Fruit fly (Drosophila melanogaster): ENCODE results near the gene CG14397.
A peak's percentile ranks its signal among the peaks of the same experiment; 100 is the strongest.

Gene CG14397

DNA sequence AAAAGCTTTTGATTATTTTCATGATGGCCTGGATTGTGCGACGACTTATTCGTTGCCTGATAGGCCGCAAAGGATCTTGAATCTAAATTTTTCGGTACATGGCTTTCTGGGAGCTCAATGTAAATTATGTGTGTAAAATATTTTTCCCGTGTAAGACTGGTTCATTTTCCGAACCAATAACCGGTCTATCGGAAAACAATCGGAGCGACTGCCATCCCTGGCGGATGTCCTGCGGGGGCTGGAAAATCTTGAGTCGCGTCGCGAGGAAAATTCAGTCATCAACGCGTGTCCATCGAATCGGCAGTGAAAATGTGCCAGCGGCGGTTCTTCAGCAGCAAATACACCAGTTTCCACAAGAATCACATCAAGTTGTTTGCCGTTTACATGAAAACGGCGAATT lies 13.3 kb downstream of the CG14397 start, which contains the start of the genes CG46307 and Nhe2 (continued):
- TF ChIP-seq CG7839 (tag; optimal IDR thresholded peaks at IDR 0.05) (no peak), Hsf (GFP tag; optimal IDR thresholded peaks at IDR 0.05) (no peak), Fer1 (GFP tag; optimal IDR thresholded peaks at IDR 0.05) (peak; percentile 19), CG7963 (GFP tag; IDR thresholded peaks at IDR 0.05; ENCODE audit: partially characterized antibody) (0 out of 3 replicates have a peak, but pooled peaks have one; percentile 17), CG2116 (GFP tag; optimal IDR thresholded peaks at IDR 0.05) (no peak), CG15696 (tag; optimal IDR thresholded peaks at IDR 0.05) (no peak), pb (GFP tag; optimal IDR thresholded peaks at IDR 0.05) (no peak), Hand (GFP tag; optimal IDR thresholded peaks at IDR 0.05) (no peak), org-1 (GFP tag; optimal IDR thresholded peaks at IDR 0.05) (no peak), CG4617 (GFP tag; optimal IDR thresholded peaks at IDR 0.05; ENCODE audit: borderline replicate concordance) (no peak), CG6791 (GFP tag; IDR thresholded peaks at IDR 0.05; ENCODE audit: partially characterized antibody) (no peak), her (GFP tag; optimal IDR thresholded peaks at IDR 0.05) (no peak), sd (tag; optimal IDR thresholded peaks at IDR 0.05) (no peak), Pdp1 (GFP tag; optimal IDR thresholded peaks at IDR 0.05) (no peak), CG17359 (tag; optimal IDR thresholded peaks at IDR 0.05) (no peak), ato (GFP tag; IDR thresholded peaks at IDR 0.05; ENCODE audit: partially characterized antibody) (no peak), CG12942 (GFP tag; optimal IDR thresholded peaks at IDR 0.05) (no peak), Deaf1 (tag; optimal IDR thresholded peaks at IDR 0.05) (peak; percentile 17), ash1 (GFP tag; optimal IDR thresholded peaks at IDR 0.05) (no peak), CG15269 (tag; optimal IDR thresholded peaks at IDR 0.05) (no peak), Ada2b (GFP tag; IDR thresholded peaks at IDR 0.05) (no peak), bcd (GFP tag; optimal IDR thresholded peaks at IDR 0.05) (no peak), ewg (GFP tag; optimal IDR thresholded peaks at IDR 0.05) (no peak), Rx (GFP tag; IDR thresholded peaks at IDR 0.05) (no peak), chn (GFP tag; optimal IDR thresholded peaks at IDR 0.05) (no peak), sens (GFP tag) (peak; percentile 78), en (GFP tag; optimal IDR thresholded peaks at IDR 0.05) (no peak), Dip2 (GFP tag; IDR thresholded peaks at IDR 0.05) (no peak), zfh1 (GFP tag; IDR thresholded peaks at IDR 0.05) (no peak), Kr (GFP tag; optimal IDR thresholded peaks at IDR 0.05) (no peak), CG4360 (GFP tag; IDR thresholded peaks at IDR 0.05) (no peak), bowl (GFP tag; IDR thresholded peaks at IDR 0.05) (no peak), al (GFP tag; IDR thresholded peaks at IDR 0.05) (no peak), ci (GFP tag; IDR thresholded peaks at IDR 0.05) (peak; percentile 60; the same call in 1 of the 3 replicates), hkb (optimal IDR thresholded peaks at IDR 0.05) (no peak), hkb (GFP tag; IDR thresholded peaks at IDR 0.05) (no peak), fu2 (GFP tag; optimal IDR thresholded peaks at IDR 0.05) (no peak), CG42726 (GFP tag; IDR thresholded peaks at IDR 0.05; ENCODE audit: partially characterized antibody) (no peak), Taf1 (GFP tag; IDR thresholded peaks at IDR 0.05) (no peak), ase (GFP tag; IDR thresholded peaks at IDR 0.05) (no peak), CG12071 (GFP tag; optimal IDR thresholded peaks at IDR 0.05) (no peak), jing (GFP tag; optimal IDR thresholded peaks at IDR 0.05) (no peak), tio (GFP tag; optimal IDR thresholded peaks at IDR 0.05) (no peak), B-H2 (GFP tag; optimal IDR thresholded peaks at IDR 0.05) (no peak), CG10979 (tag; optimal IDR thresholded peaks at IDR 0.05) (no peak), Dll (GFP tag; IDR thresholded peaks at IDR 0.05; ENCODE audit: partially characterized antibody) (no peak), eyg (GFP tag; optimal IDR thresholded peaks at IDR 0.05) (no peak), CG13296 (GFP tag; optimal IDR thresholded peaks at IDR 0.05) (no peak), CG9876 (GFP tag; optimal IDR thresholded peaks at IDR 0.05) (no peak), fd3F (GFP tag; optimal IDR thresholded peaks at IDR 0.05) (no peak), zen2 (GFP tag; IDR thresholded peaks at IDR 0.05; ENCODE audit: partially characterized antibody) (no peak), Aef1 (GFP tag; IDR thresholded peaks at IDR 0.05) (no peak)

All from whole organism, embryonic.